Fruit fly (Drosophila melanogaster) whole organism, embryonic: ENCODE results near the gene Mlc1.

Source experiments
- Ada2b ChIP-seq: fragments of 200-800 bp; sonication (Bioruptor generic); IDR thresholded peaks from 2 replicates; pipeline ENCODE4 v1.3.6; 2022; ENCODE audit warnings: missing biosample characterization, missing genetic modification characterization
- Antp ChIP-seq: fragments of 200-800 bp; sonication (Bioruptor generic); optimal IDR thresholded peaks from 3 replicates; lab custom pipeline; 2016; ENCODE audit warnings: missing biosample characterization, missing genetic modification characterization
- B-H2 ChIP-seq: fragments of 200-800 bp; sonication (Bioruptor generic); optimal IDR thresholded peaks from 2 replicates; lab custom pipeline; 2018; ENCODE audit warnings: missing biosample characterization, mild to moderate bottlenecking, missing genetic modification characterization
- C15 ChIP-seq: fragments of 200-800 bp; sonication (Bioruptor generic); IDR thresholded peaks from 3 replicates; pipeline ENCODE4 v1.3.6; 2022; ENCODE audit warnings: missing biosample characterization, missing genetic modification characterization
- CG10267 ChIP-seq: fragments of 200-800 bp; sonication (Bioruptor generic); optimal IDR thresholded peaks from 2 replicates; lab custom pipeline; 2018; ENCODE audit warnings: missing biosample characterization, mild to moderate bottlenecking, missing genetic modification characterization, moderate library complexity
- CG10654 ChIP-seq: fragments of 200-800 bp; sonication (Bioruptor generic); optimal IDR thresholded peaks from 2 replicates; lab custom pipeline; 2016; ENCODE audit warnings: missing biosample characterization, missing genetic modification characterization
- CG11093 ChIP-seq: fragments of 200-800 bp; sonication (Bioruptor generic); IDR thresholded peaks from 3 replicates; pipeline ENCODE4 v1.3.6; 2022; ENCODE audit warnings: missing biosample characterization, missing genetic modification characterization
- CG12071 ChIP-seq: fragments of 200-800 bp; sonication (Bioruptor generic); optimal IDR thresholded peaks from 3 replicates; lab custom pipeline; 2018; ENCODE audit warnings: missing biosample characterization, mild to moderate bottlenecking, missing genetic modification characterization
- CG13287 ChIP-seq: fragments of 200-800 bp; sonication (Bioruptor generic); IDR thresholded peaks from 2 replicates; pipeline ENCODE4 v1.3.6; 2022; ENCODE audit warnings: missing biosample characterization, missing genetic modification characterization; ENCODE audit not compliant: partially characterized antibody
- CG17328 ChIP-seq: fragments of 200-800 bp; sonication (Bioruptor generic); IDR thresholded peaks from 2 replicates; pipeline ENCODE4 v1.3.6; 2022; ENCODE audit warnings: missing biosample characterization, missing genetic modification characterization
- CG17385 ChIP-seq: fragments of 200-800 bp; sonication (Bioruptor generic); optimal IDR thresholded peaks from 3 replicates; lab custom pipeline; 2018; ENCODE audit warnings: missing biosample characterization, mild to moderate bottlenecking, missing genetic modification characterization
- CG18262 ChIP-seq: fragments of 200-800 bp; optimal IDR thresholded peaks from 3 replicates; lab custom pipeline; 2019; ENCODE audit warnings: missing biosample characterization, mild to moderate bottlenecking, missing genetic modification characterization, moderate library complexity
- CG18619 ChIP-seq: fragments of 200-800 bp; sonication (Bioruptor generic); optimal IDR thresholded peaks from 3 replicates; lab custom pipeline; 2017; ENCODE audit warnings: missing biosample characterization, mild to moderate bottlenecking, missing genetic modification characterization
- CG3163 ChIP-seq: fragments of 200-800 bp; sonication (Bioruptor generic); optimal IDR thresholded peaks from 3 replicates; lab custom pipeline; 2016; ENCODE audit warnings: missing biosample characterization, missing genetic modification characterization
- CG32532 ChIP-seq: fragments of 200-800 bp; sonication (Bioruptor generic); IDR thresholded peaks from 2 replicates; pipeline ENCODE4 v1.3.6; 2022; ENCODE audit warnings: missing biosample characterization, missing genetic modification characterization
- CG3847 ChIP-seq: fragments of 200-800 bp; sonication (Bioruptor generic); IDR thresholded peaks from 2 replicates; pipeline ENCODE4 v1.3.6; 2022; ENCODE audit warnings: missing biosample characterization, missing genetic modification characterization
- CG4730 ChIP-seq: fragments of 200-800 bp; sonication (Bioruptor generic); IDR thresholded peaks from 2 replicates; pipeline ENCODE4 v1.3.6; 2022; ENCODE audit warnings: missing biosample characterization, missing genetic modification characterization
- CG7357 ChIP-seq: fragments of 200-800 bp; sonication (Bioruptor generic); IDR thresholded peaks from 3 replicates; pipeline ENCODE4 v1.3.6; 2022; ENCODE audit warnings: missing biosample characterization, missing genetic modification characterization
- CG8290 ChIP-seq, 3 experiments: fragments of 200-800 bp; sonication (Bioruptor generic); optimal IDR thresholded peaks; 2 replicates each; lab custom pipeline; 2016 to 2019; ENCODE audit warnings: missing biosample characterization in 3 of 3, missing genetic modification characterization in 3 of 3, mild to moderate bottlenecking in 2 of 3, moderate library complexity in 1 of 3
- CG8478 ChIP-seq: fragments of >200 bp; optimal IDR thresholded peaks from 2 replicates; lab custom pipeline; 2018
- Dip3 ChIP-seq: fragments of 200-800 bp; sonication (Bioruptor generic); optimal IDR thresholded peaks from 3 replicates; lab custom pipeline; 2016; ENCODE audit warnings: missing biosample characterization, missing genetic modification characterization
- Dll ChIP-seq: fragments of 200-800 bp; sonication (Bioruptor generic); IDR thresholded peaks from 4 replicates; pipeline ENCODE4 v1.3.6; 2022; ENCODE audit warnings: missing biosample characterization, missing genetic modification characterization; ENCODE audit not compliant: partially characterized antibody
- Drgx ChIP-seq: fragments of 200-800 bp; sonication (Bioruptor generic); IDR thresholded peaks from 2 replicates; pipeline ENCODE4 v1.3.6; 2022; ENCODE audit warnings: missing biosample characterization, missing genetic modification characterization
- E2f2 ChIP-seq: fragments of 200-800 bp; sonication (Bioruptor generic); IDR thresholded peaks from 2 replicates; pipeline ENCODE4 v1.3.6; 2022; ENCODE audit warnings: missing biosample characterization, missing genetic modification characterization
- ERR ChIP-seq: fragments of 200-800 bp; sonication (Bioruptor generic); optimal IDR thresholded peaks from 2 replicates; lab custom pipeline; 2016; ENCODE audit warnings: missing biosample characterization, missing genetic modification characterization
- Gug ChIP-seq: fragments of 200-800 bp; sonication (Bioruptor generic); IDR thresholded peaks from 4 replicates; pipeline ENCODE4 v1.3.6; 2022; ENCODE audit warnings: missing biosample characterization, missing genetic modification characterization
- H15 ChIP-seq: fragments of 200-800 bp; sonication (Bioruptor generic); IDR thresholded peaks from 3 replicates; pipeline ENCODE4 v1.3.6; 2022; ENCODE audit warnings: missing biosample characterization, missing genetic modification characterization
- Hmr ChIP-seq: fragments of 200-800 bp; sonication (Bioruptor generic); optimal IDR thresholded peaks from 3 replicates; lab custom pipeline; 2017; ENCODE audit warnings: mild to moderate bottlenecking, missing biosample characterization, missing genetic modification reagents, missing genetic modification characterization
- Hr51 ChIP-seq, 2 experiments: fragments of 200-800 bp; sonication (Bioruptor generic); optimal IDR thresholded peaks; 2 replicates in 1 of 2; 3 replicates in 1 of 2; lab custom pipeline; 2016 to 2018; ENCODE audit warnings: missing biosample characterization in 2 of 2, missing genetic modification characterization in 2 of 2, mild to moderate bottlenecking in 1 of 2, moderate library complexity in 1 of 2
- Hsf ChIP-seq: fragments of 200-800 bp; sonication (Bioruptor generic); optimal IDR thresholded peaks from 3 replicates; lab custom pipeline; 2016; ENCODE audit warnings: missing biosample characterization, missing genetic modification characterization
- Kr ChIP-seq: fragments of 200-800 bp; sonication (Bioruptor generic); optimal IDR thresholded peaks from 2 replicates; lab custom pipeline; 2017; ENCODE audit warnings: missing biosample characterization, mild to moderate bottlenecking, missing genetic modification characterization
- Lhr ChIP-seq: fragments of 200-800 bp; sonication (Bioruptor generic); optimal IDR thresholded peaks from 3 replicates; lab custom pipeline; 2017; ENCODE audit warnings: mild to moderate bottlenecking, missing biosample characterization, missing genetic modification reagents, missing genetic modification characterization
- Max ChIP-seq: fragments of 200-800 bp; sonication (Bioruptor generic); optimal IDR thresholded peaks from 2 replicates; lab custom pipeline; 2016; ENCODE audit warnings: missing biosample characterization, mild to moderate bottlenecking, missing genetic modification characterization
- Mes4 ChIP-seq: fragments of 200-800 bp; sonication (Bioruptor generic); optimal IDR thresholded peaks from 2 replicates; lab custom pipeline; 2016; ENCODE audit warnings: missing biosample characterization, missing genetic modification characterization
- abd-A ChIP-seq: fragments of 200-800 bp; sonication (Bioruptor generic); optimal IDR thresholded peaks from 3 replicates; lab custom pipeline; 2019; ENCODE audit warnings: missing biosample characterization, mild to moderate bottlenecking, missing genetic modification characterization, moderate library complexity
- bab2 ChIP-seq: fragments of 200-800 bp; sonication (Bioruptor generic); optimal IDR thresholded peaks from 2 replicates; lab custom pipeline; 2016; ENCODE audit warnings: missing biosample characterization, missing genetic modification characterization
- bcd ChIP-seq: fragments of 200-800 bp; sonication (Bioruptor generic); optimal IDR thresholded peaks from 2 replicates; lab custom pipeline; 2017; ENCODE audit warnings: missing biosample characterization, mild to moderate bottlenecking, missing genetic modification characterization
- bsh ChIP-seq, 2 experiments: fragments of 200-800 bp; sonication (Bioruptor generic); optimal IDR thresholded peaks; 2 replicates each; lab custom pipeline; 2017 to 2018; ENCODE audit warnings: mild to moderate bottlenecking in 2 of 2, missing biosample characterization in 2 of 2, missing genetic modification characterization in 2 of 2, moderate library complexity in 1 of 2
- chinmo ChIP-seq: fragments of 200-800 bp; sonication (Bioruptor generic); IDR thresholded peaks from 4 replicates; pipeline ENCODE4 v1.3.6; 2022; ENCODE audit warnings: missing biosample characterization, missing genetic modification characterization; ENCODE audit not compliant: partially characterized antibody
- ci ChIP-seq: fragments of 200-800 bp; sonication (Bioruptor generic); IDR thresholded peaks from 3 replicates; pipeline ENCODE4 v1.3.6; 2022; ENCODE audit warnings: missing biosample characterization, missing genetic modification characterization
- gcm2 ChIP-seq: fragments of 200-800 bp; sonication (Bioruptor generic); optimal IDR thresholded peaks from 2 replicates; lab custom pipeline; 2016; ENCODE audit warnings: missing biosample characterization, missing genetic modification characterization
- gsb ChIP-seq: fragments of 200-800 bp; sonication (Bioruptor generic); IDR thresholded peaks from 2 replicates; pipeline ENCODE4 v1.3.6; 2022; ENCODE audit warnings: missing biosample characterization, missing genetic modification characterization
- h ChIP-seq: fragments of >200 bp; optimal IDR thresholded peaks from 2 replicates; lab custom pipeline; 2017
- mirr ChIP-seq: fragments of 200-800 bp; sonication (Bioruptor generic); optimal IDR thresholded peaks from 3 replicates; lab custom pipeline; 2018; ENCODE audit warnings: missing biosample characterization, mild to moderate bottlenecking, missing genetic modification characterization
- p53 ChIP-seq: fragments of 200-800 bp; sonication (Bioruptor generic); optimal IDR thresholded peaks from 2 replicates; lab custom pipeline; 2016; ENCODE audit warnings: missing biosample characterization, missing genetic modification characterization
- ro ChIP-seq: fragments of 200-800 bp; sonication (Bioruptor generic); IDR thresholded peaks from 2 replicates; pipeline ENCODE4 v1.3.6; 2022; ENCODE audit warnings: missing biosample characterization, missing genetic modification characterization
- shn ChIP-seq: fragments of 200-800 bp; sonication (Bioruptor generic); optimal IDR thresholded peaks from 3 replicates; lab custom pipeline; 2016; ENCODE audit warnings: missing biosample characterization, missing genetic modification characterization
- slou ChIP-seq: fragments of 200-800 bp; sonication (Bioruptor generic); optimal IDR thresholded peaks from 3 replicates; lab custom pipeline; 2016; ENCODE audit warnings: missing biosample characterization, missing genetic modification characterization
- usp ChIP-seq: fragments of >200 bp; optimal IDR thresholded peaks from 2 replicates; lab custom pipeline; 2017; ENCODE audit warnings: missing biosample characterization, missing genetic modification characterization
- z ChIP-seq: fragments of 200-800 bp; sonication (Bioruptor generic); IDR thresholded peaks from 3 replicates; pipeline ENCODE4 v1.3.6; 2022; ENCODE audit warnings: missing biosample characterization, missing genetic modification characterization
- zfh2 ChIP-seq: fragments of 200-800 bp; sonication (Bioruptor generic); optimal IDR thresholded peaks from 2 replicates; lab custom pipeline; 2016; ENCODE audit warnings: missing biosample characterization, missing genetic modification characterization

The Mlc1 gene

DNA sequence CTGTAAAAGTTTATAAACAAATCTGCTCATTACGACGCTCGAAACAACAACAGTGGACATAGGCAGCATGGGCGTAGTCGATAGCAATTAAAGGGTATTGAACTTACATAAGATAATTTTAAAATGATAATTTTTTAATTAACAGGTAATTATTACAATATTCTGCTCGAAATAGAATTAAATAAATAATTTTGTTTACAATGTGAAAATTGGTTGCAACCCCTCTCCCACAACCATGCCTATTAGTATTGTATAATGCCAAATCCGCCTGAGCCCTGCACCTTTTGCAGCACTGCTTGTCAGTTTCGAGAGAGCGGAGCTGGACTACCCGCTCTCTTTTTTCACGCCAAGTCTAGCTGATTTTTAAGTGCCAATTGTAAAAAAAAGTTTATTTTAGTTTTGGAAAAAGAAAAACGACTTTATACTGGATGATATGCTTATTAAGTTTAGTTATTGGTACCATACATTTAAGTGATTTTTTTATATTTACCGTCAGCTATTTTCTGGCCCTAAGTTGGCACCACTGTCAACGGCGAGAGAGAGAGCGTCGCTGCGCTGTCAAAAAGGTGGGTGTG lies 23.9 kb downstream of the Mlc1 start, which contains the start of the genes CG5611 and Mtl (continued):
- TF ChIP-seq CG10267 (tag; lab: Kevin White, UChicago) (peak; percentile 100), E2f2 (peak; percentile 93), Ada2b (GFP tag; lab: Robert Waterston, UW) (peak; percentile 100), abd-A (peak; percentile 97), Antp (GFP tag; lab: Kevin White, UChicago) (peak; percentile 94), CG17385 (GFP tag; lab: Kevin White, UChicago) (peak; percentile 99), Hr51 (GFP tag; optimal IDR thresholded peaks at IDR 0.05; lab: Kevin White, UChicago) (peak; percentile 98 to 100), CG3163 (GFP tag; lab: Kevin White, UChicago) (peak; percentile 81), h (lab: Kevin White, UChicago) (no peak), p53 (peak; percentile 86), Gug (GFP tag; lab: Robert Waterston, UW) (peak; percentile 99), CG7357 (GFP tag; lab: Robert Waterston, UW) (peak; percentile 99), chinmo (no peak), CG17328 (GFP tag; lab: Robert Waterston, UW) (peak; percentile 100), CG11093 (GFP tag; lab: Robert Waterston, UW) (peak; percentile 100), CG18262 (tag; lab: Kevin White, UChicago) (peak; percentile 100), CG4730 (GFP tag; lab: Robert Waterston, UW) (peak; percentile 100), Hsf (peak; percentile 99), gsb (peak; percentile 100), bcd (GFP tag; lab: Kevin White, UChicago) (peak; percentile 100), ro (GFP tag; lab: Robert Waterston, UW) (peak; percentile 99), Kr (GFP tag; lab: Kevin White, UChicago) (peak; percentile 80), Mes4 (GFP tag; lab: Kevin White, UChicago) (peak; percentile 88), CG32532 (peak; percentile 100), Max (GFP tag; lab: Kevin White, UChicago) (peak; percentile 99), C15 (GFP tag; lab: Robert Waterston, UW) (peak; percentile 99), bsh (GFP tag; optimal IDR thresholded peaks at IDR 0.05; lab: Kevin White, UChicago) (peak; percentile 93 to 100), Dip3 (GFP tag; lab: Kevin White, UChicago) (peak; percentile 98), Drgx (GFP tag; lab: Robert Waterston, UW) (peak; percentile 100), ERR (GFP tag; lab: Kevin White, UChicago) (peak; percentile 94), gcm2 (GFP tag; lab: Kevin White, UChicago) (peak; percentile 98), z (GFP tag; lab: Robert Waterston, UW) (peak; percentile 87), CG10654 (GFP tag; lab: Kevin White, UChicago) (peak; percentile 100), Hmr (peak; percentile 100), mirr (GFP tag; lab: Kevin White, UChicago) (peak; percentile 99), CG8478 (lab: Kevin White, UChicago) (no peak), bab2 (peak; percentile 98), B-H2 (GFP tag; lab: Kevin White, UChicago) (peak; percentile 100), CG12071 (GFP tag; lab: Kevin White, UChicago) (peak; percentile 99), slou (GFP tag; lab: Kevin White, UChicago) (peak; percentile 100), zfh2 (peak; percentile 99), shn (GFP tag; lab: Kevin White, UChicago) (peak; percentile 93), Lhr (GFP tag; lab: Kevin White, UChicago) (peak; percentile 99), CG8290 (GFP tag; optimal IDR thresholded peaks at IDR 0.05; lab: Kevin White, UChicago) (peak; percentile 99), CG8290 (tag; optimal IDR thresholded peaks at IDR 0.05; lab: Kevin White, UChicago) (peak; percentile 97 to 99), ci (GFP tag; lab: Robert Waterston, UW) (peak; percentile 100), Dll (GFP tag; lab: Robert Waterston, UW) (no peak), CG13287 (GFP tag; lab: Robert Waterston, UW) (peak; percentile 28; the same call in 1 of the 2 replicates), H15 (GFP tag; lab: Robert Waterston, UW) (peak; percentile 100), CG18619 (GFP tag; lab: Kevin White, UChicago) (peak; percentile 100), usp (GFP tag; lab: Kevin White, UChicago) (no peak), CG3847 (GFP tag; lab: Robert Waterston, UW) (peak; percentile 100)
